Worm (Caenorhabditis elegans) whole organism, mixed stage, embryonic: Measurements from ENCODE around the gene osgn-1.

Experiments used
- ces-1 ChIP-seq: fragments of 150-350 bp; optimal IDR thresholded peaks from 2 replicates; lab custom pipeline; 2014; ENCODE audit warnings: missing biosample characterization, missing genetic modification reagents, missing genetic modification characterization
- elt-3 ChIP-seq: fragments of 150-350 bp; optimal IDR thresholded peaks from 2 replicates; lab custom pipeline; 2014; ENCODE audit warnings: missing biosample characterization, missing genetic modification characterization
- pha-4 ChIP-seq: fragments of 150-350 bp; optimal IDR thresholded peaks from 2 replicates; lab custom pipeline; 2018; ENCODE audit warnings: missing biosample characterization, missing genetic modification reagents, missing genetic modification characterization
- snpc-4 ChIP-seq: fragments of 150-350 bp; optimal IDR thresholded peaks from 2 replicates; lab custom pipeline; 2014; ENCODE audit warnings: missing biosample characterization, missing genetic modification characterization
- unc-39 ChIP-seq: fragments of 150-350 bp; optimal IDR thresholded peaks from 2 replicates; lab custom pipeline; 2014; ENCODE audit warnings: missing biosample characterization, missing genetic modification characterization

ce11 chrIV:4167296-4167695 lies 39.9 kb upstream of the osgn-1 start:
- TF ChIP-seq ces-1 (GFP tag; lab: Kevin White, UChicago) (no peak), pha-4 (tag; lab: Kevin White, UChicago) (no peak), snpc-4 (tag; lab: Kevin White, UChicago) (no peak), unc-39 (tag; lab: Kevin White, UChicago) (no peak), elt-3 (tag; lab: Kevin White, UChicago) (no peak)
